Fruit fly (Drosophila melanogaster) Kc167 (cell line): ENCODE measurements around the gene xmas.

Experiments
- Myc ChIP-seq: fragments of >200 bp; optimal IDR thresholded peaks from 2 replicates; lab custom pipeline; 2017; ENCODE audit warnings: missing external identifiers
- Sin3A ChIP-seq: fragments of >200 bp; optimal IDR thresholded peaks from 2 replicates; lab custom pipeline; 2018; ENCODE audit warnings: missing external identifiers
- psq ChIP-seq: fragments of >200 bp; optimal IDR thresholded peaks from 2 replicates; lab custom pipeline; 2017; ENCODE audit warnings: missing external identifiers

DNA sequence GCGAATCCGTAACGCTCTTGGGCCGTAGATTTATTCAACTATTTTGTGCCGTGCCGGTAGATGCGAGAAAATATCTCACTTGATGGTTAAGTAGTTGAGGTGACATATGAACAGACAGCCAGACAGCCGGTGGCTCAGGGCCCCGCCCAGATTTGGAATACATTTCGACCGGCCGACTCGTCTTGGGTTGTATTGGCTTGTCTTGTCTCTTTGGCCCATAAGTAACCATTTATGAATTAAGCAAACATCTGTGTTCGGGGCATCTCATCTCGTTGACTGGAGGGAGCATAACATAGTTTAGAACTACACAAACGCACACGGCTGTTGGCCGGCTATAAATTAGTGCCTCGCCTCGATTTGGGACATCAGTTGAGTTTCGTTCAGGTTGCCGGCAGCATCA lies 46.9 kb upstream of the xmas start, which contains the start of gene CG32564:
- TF ChIP-seq psq (lab: Kevin White, UChicago) (no peak), Sin3A (lab: Kevin White, UChicago) (no peak), Myc (no peak)
